Worm (Caenorhabditis elegans) whole organism, L4 larva: ENCODE results near the gene scl-10.

Source experiments
- Y75B8A.6 ChIP-seq: fragments of 200-800 bp; sonication (Bioruptor generic); IDR thresholded peaks from 2 replicates; pipeline ENCODE4 v1.3.6; 2022; ENCODE audit warnings: missing genetic modification reagents, missing genetic modification characterization, missing compliant biosample characterization
- ama-1 ChIP-seq: fragments of 150-350 bp; optimal IDR thresholded peaks from 2 replicates; lab custom pipeline; 2014; ENCODE audit warnings: inconsistent platforms, mixed read lengths
- ctbp-1 ChIP-seq: fragments of 200-800 bp; sonication (Bioruptor generic); IDR thresholded peaks from 2 replicates; pipeline ENCODE4 v1.3.6; 2022; ENCODE audit warnings: missing genetic modification reagents, missing genetic modification characterization, missing compliant biosample characterization
- lim-7 ChIP-seq: fragments of 200-800 bp; sonication (Bioruptor generic); IDR thresholded peaks from 2 replicates; pipeline ENCODE4 v1.3.6; 2022; ENCODE audit warnings: missing genetic modification characterization, missing compliant biosample characterization
- nhr-76 ChIP-seq: fragments of 150-350 bp; optimal IDR thresholded peaks from 2 replicates; lab custom pipeline; 2014; ENCODE audit warnings: missing biosample characterization, missing genetic modification characterization
- snpc-1.2 ChIP-seq: fragments of 200-800 bp; sonication (Bioruptor generic); IDR thresholded peaks from 2 replicates; pipeline ENCODE4 v1.3.6; 2022; ENCODE audit warnings: missing genetic modification reagents, missing genetic modification characterization, missing compliant biosample characterization
- unc-39 ChIP-seq: sonication (generic microtip); optimal IDR thresholded peaks from 2 replicates; lab custom pipeline; 2017; ENCODE audit warnings: missing biosample characterization, missing genetic modification characterization
- zag-1 ChIP-seq: fragments of 150-350 bp; optimal IDR thresholded peaks from 2 replicates; lab custom pipeline; 2014; ENCODE audit warnings: missing biosample characterization, missing genetic modification characterization

DNA sequence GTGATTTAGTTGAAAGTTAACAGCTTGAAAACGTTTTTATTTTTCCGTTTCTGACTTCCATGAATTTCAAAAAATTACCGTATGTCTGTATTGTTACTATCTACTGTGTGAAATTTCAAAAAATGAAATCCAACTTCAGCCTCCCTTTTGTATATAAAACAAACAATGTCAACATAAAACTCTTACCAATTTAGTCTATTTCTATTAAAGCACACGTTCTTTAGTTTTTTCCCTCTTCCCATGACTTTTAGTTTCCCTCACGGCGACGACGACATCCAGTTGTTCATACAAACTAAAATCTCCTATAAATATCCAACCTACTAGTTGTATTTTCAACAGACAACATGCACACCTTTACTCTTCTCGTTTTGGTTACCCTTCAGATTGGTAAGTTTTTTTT, 11.0 kb downstream of the scl-10 start, which contains the start of gene scl-3:
- TF ChIP-seq zag-1 (tag; lab: Kevin White, UChicago): no peak
- no peak for TF ChIP-seq ama-1 (lab: Kevin White, UChicago)
- no peak for TF ChIP-seq Y75B8A.6 (GFP tag; lab: Robert Waterston, UW)
- no peak for TF ChIP-seq nhr-76 (tag; lab: Kevin White, UChicago)
- no peak for TF ChIP-seq snpc-1.2 (GFP tag; lab: Robert Waterston, UW)
- TF ChIP-seq ctbp-1: no peak
- no peak for TF ChIP-seq unc-39
- TF ChIP-seq lim-7 (GFP tag; lab: Robert Waterston, UW): no peak
